Fruit fly (Drosophila melanogaster) whole organism, wandering third instar larva: ENCODE results near the gene Rala.

Experiments
- Abd-B ChIP-seq: fragments of >200 bp; optimal IDR thresholded peaks from 2 replicates; lab custom pipeline; 2017; ENCODE audit warnings: missing biosample characterization, missing genetic modification characterization
- Dfd ChIP-seq: fragments of >200 bp; optimal IDR thresholded peaks from 2 replicates; lab custom pipeline; 2017; ENCODE audit warnings: missing biosample characterization, missing genetic modification characterization
- Hr83 ChIP-seq: fragments of 200-300 bp; sonication (Bioruptor generic); optimal IDR thresholded peaks from 2 replicates; lab custom pipeline; 2016; ENCODE audit warnings: missing biosample characterization, mild to moderate bottlenecking, missing genetic modification characterization, moderate library complexity; ENCODE audit not compliant: poor library complexity, severe bottlenecking
- Jra ChIP-seq: sonication (Bioruptor generic); optimal IDR thresholded peaks from 2 replicates; lab custom pipeline; 2016; ENCODE audit warnings: missing biosample characterization, missing genetic modification characterization
- Myc ChIP-seq: fragments of >200 bp; optimal IDR thresholded peaks from 2 replicates; lab custom pipeline; 2017
- Vsx2 ChIP-seq: fragments of 200-300, 225-300 bp; sonication (Bioruptor generic); optimal IDR thresholded peaks from 2 replicates; lab custom pipeline; 2018; ENCODE audit warnings: missing biosample characterization, missing genetic modification characterization; ENCODE audit not compliant: partially characterized antibody
- br ChIP-seq: fragments of 200-800 bp; sonication (Bioruptor generic); optimal IDR thresholded peaks from 2 replicates; lab custom pipeline; 2016; ENCODE audit warnings: missing biosample characterization, missing genetic modification characterization
- brk ChIP-seq: fragments of 200-800 bp; sonication (Bioruptor generic); optimal IDR thresholded peaks from 2 replicates; lab custom pipeline; 2016; ENCODE audit warnings: missing biosample characterization, mild to moderate bottlenecking, missing genetic modification characterization
- fru ChIP-seq: fragments of 200-800 bp; sonication (Bioruptor generic); optimal IDR thresholded peaks from 3 replicates; lab custom pipeline; 2016; ENCODE audit warnings: missing biosample characterization, mild to moderate bottlenecking, missing genetic modification characterization
- pan ChIP-seq: fragments of >200 bp; optimal IDR thresholded peaks from 2 replicates; lab custom pipeline; 2017
- psq ChIP-seq: fragments of 200-800 bp; sonication (Bioruptor generic); optimal IDR thresholded peaks from 3 replicates; lab custom pipeline; 2017; ENCODE audit warnings: missing biosample characterization, mild to moderate bottlenecking, missing genetic modification characterization, moderate library complexity
- usp ChIP-seq: fragments of >200 bp; optimal IDR thresholded peaks from 2 replicates; lab custom pipeline; 2017; ENCODE audit warnings: missing biosample characterization, missing genetic modification characterization

DNA sequence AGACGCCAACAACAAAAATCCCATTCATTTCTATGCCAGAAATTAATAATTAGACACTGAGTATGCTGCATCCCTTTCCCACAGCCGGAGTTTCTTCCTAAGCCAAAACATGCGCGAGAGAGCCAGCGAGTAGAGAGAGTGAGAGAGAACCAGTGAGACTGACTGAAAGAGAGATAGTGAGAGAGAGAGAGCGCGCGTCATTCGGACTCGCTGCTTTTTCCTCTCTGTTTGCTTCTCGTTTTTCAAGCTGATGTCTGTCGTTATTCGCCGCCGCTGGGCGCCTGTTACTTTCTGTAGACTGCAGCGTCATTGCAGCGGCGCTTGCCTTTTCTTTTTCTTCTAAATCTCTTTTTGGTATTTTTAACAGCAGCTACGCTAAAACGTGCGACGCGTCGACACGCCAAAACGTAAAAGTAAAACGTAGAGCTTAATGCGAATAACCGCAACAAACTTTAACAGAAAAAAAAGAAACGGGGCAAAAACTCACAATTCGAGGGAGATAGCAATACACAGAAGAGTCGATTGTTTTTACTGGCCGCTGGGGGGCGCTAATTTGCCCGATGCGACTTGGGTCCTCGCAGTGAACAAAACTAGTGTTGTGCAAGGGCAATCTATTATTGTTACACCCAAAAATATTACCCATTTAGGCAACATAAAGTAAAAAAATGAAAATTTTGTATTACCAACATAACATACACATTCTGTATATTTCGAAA lies 21.4 kb upstream of the Rala start:
- no peak for TF ChIP-seq Dfd (GFP tag; lab: Kevin White, UChicago)
- TF ChIP-seq Myc (lab: Kevin White, UChicago) = no peak
- no peak for TF ChIP-seq fru
- TF ChIP-seq Vsx2 (GFP tag; lab: Kevin White, UChicago) = peak; percentile 93
- TF ChIP-seq pan (lab: Kevin White, UChicago) = no peak
- peak; percentile 54 for TF ChIP-seq brk (GFP tag; lab: Kevin White, UChicago)
- no peak for TF ChIP-seq usp (GFP tag; lab: Kevin White, UChicago)
- TF ChIP-seq Abd-B = no peak
- no peak for TF ChIP-seq Jra (GFP tag; lab: Kevin White, UChicago)
- TF ChIP-seq Hr83 (GFP tag; lab: Kevin White, UChicago) = no peak
- TF ChIP-seq psq (GFP tag; lab: Kevin White, UChicago) = peak; percentile 31
- no peak for TF ChIP-seq br (GFP tag; lab: Kevin White, UChicago)
